Fruit fly (Drosophila melanogaster) whole organism, embryonic: ENCODE data around the gene CG5068.

ENCODE experiments used
- CG10959 ChIP-seq: fragments of 200-800 bp; sonication (Bioruptor generic); IDR thresholded peaks from 2 replicates; pipeline ENCODE4 v1.3.6; 2022; ENCODE audit warnings: missing biosample characterization, missing genetic modification characterization
- CG13123 ChIP-seq: fragments of 200-800 bp; sonication (Bioruptor generic); optimal IDR thresholded peaks from 2 replicates; lab custom pipeline; 2016; ENCODE audit warnings: missing biosample characterization, missing genetic modification characterization
- CG14965 ChIP-seq: fragments of 200-800 bp; sonication (Bioruptor generic); optimal IDR thresholded peaks from 2 replicates; lab custom pipeline; 2016; ENCODE audit warnings: missing biosample characterization, missing genetic modification characterization, borderline replicate concordance
- CG1529 ChIP-seq: fragments of 200-800 bp; sonication (Bioruptor generic); optimal IDR thresholded peaks from 3 replicates; lab custom pipeline; 2018; ENCODE audit warnings: missing biosample characterization, missing genetic modification characterization
- CG15514 ChIP-seq: fragments of 200-800 bp; sonication (Bioruptor generic); optimal IDR thresholded peaks from 3 replicates; lab custom pipeline; 2017; ENCODE audit warnings: missing biosample characterization, missing genetic modification characterization, mild to moderate bottlenecking, moderate library complexity, missing genetic modification reagents
- CG15696 ChIP-seq: fragments of 200-800 bp; sonication (Bioruptor generic); optimal IDR thresholded peaks from 2 replicates; lab custom pipeline; 2019; ENCODE audit warnings: missing biosample characterization, mild to moderate bottlenecking, missing genetic modification characterization, moderate library complexity
- CG1603 ChIP-seq: fragments of 200-800 bp; sonication (Bioruptor generic); optimal IDR thresholded peaks from 2 replicates; lab custom pipeline; 2019; ENCODE audit warnings: missing biosample characterization, mild to moderate bottlenecking, missing genetic modification characterization, moderate library complexity
- CG17186 ChIP-seq: fragments of 200-800 bp; sonication (Bioruptor generic); optimal IDR thresholded peaks from 3 replicates; lab custom pipeline; 2017; ENCODE audit warnings: missing biosample characterization, missing genetic modification reagents, missing genetic modification characterization
- CG17385 ChIP-seq: fragments of 200-800 bp; sonication (Bioruptor generic); optimal IDR thresholded peaks from 3 replicates; lab custom pipeline; 2018; ENCODE audit warnings: missing biosample characterization, mild to moderate bottlenecking, missing genetic modification characterization
- CG17612 ChIP-seq: fragments of 200-800 bp; sonication (Bioruptor generic); IDR thresholded peaks from 2 replicates; pipeline ENCODE4 v1.3.6; 2022; ENCODE audit warnings: missing biosample characterization, missing genetic modification characterization
- CG18599 ChIP-seq: fragments of 200-800 bp; sonication (Bioruptor generic); optimal IDR thresholded peaks from 3 replicates; lab custom pipeline; 2017; ENCODE audit warnings: missing biosample characterization, missing genetic modification characterization, mild to moderate bottlenecking, moderate library complexity, missing genetic modification reagents
- CG18619 ChIP-seq: fragments of 200-800 bp; sonication (Bioruptor generic); optimal IDR thresholded peaks from 3 replicates; lab custom pipeline; 2017; ENCODE audit warnings: missing biosample characterization, mild to moderate bottlenecking, missing genetic modification characterization
- CG3163 ChIP-seq: fragments of 200-800 bp; sonication (Bioruptor generic); optimal IDR thresholded peaks from 3 replicates; lab custom pipeline; 2016; ENCODE audit warnings: missing biosample characterization, missing genetic modification characterization
- CG6175 ChIP-seq: fragments of 200-800 bp; sonication (Bioruptor generic); IDR thresholded peaks from 3 replicates; pipeline ENCODE4 v1.3.6; 2022; ENCODE audit warnings: missing biosample characterization, missing genetic modification characterization
- CG6254 ChIP-seq: fragments of 200-800 bp; sonication (Bioruptor generic); optimal IDR thresholded peaks from 3 replicates; lab custom pipeline; 2017; ENCODE audit warnings: mild to moderate bottlenecking, missing biosample characterization, missing genetic modification reagents, missing genetic modification characterization
- CG6272 ChIP-seq: fragments of 200-800 bp; sonication (Bioruptor generic); IDR thresholded peaks from 2 replicates; pipeline ENCODE4 v1.3.6; 2022; ENCODE audit warnings: missing biosample characterization, missing genetic modification characterization
- CG7271 ChIP-seq: fragments of 200-800 bp; sonication (Bioruptor generic); optimal IDR thresholded peaks from 2 replicates; lab custom pipeline; 2018; ENCODE audit warnings: missing biosample characterization, mild to moderate bottlenecking, missing genetic modification characterization, moderate library complexity
- CG8281 ChIP-seq: fragments of 200-800 bp; sonication (Bioruptor generic); optimal IDR thresholded peaks from 2 replicates; lab custom pipeline; 2018; ENCODE audit warnings: missing biosample characterization, mild to moderate bottlenecking, missing genetic modification characterization, moderate library complexity
- CG8944 ChIP-seq: fragments of 200-800 bp; sonication (Bioruptor generic); optimal IDR thresholded peaks from 3 replicates; lab custom pipeline; 2016; ENCODE audit warnings: missing biosample characterization, missing genetic modification characterization
- CG9876 ChIP-seq: fragments of 200-800 bp; sonication (Bioruptor generic); optimal IDR thresholded peaks from 2 replicates; lab custom pipeline; 2016; ENCODE audit warnings: missing biosample characterization, missing genetic modification characterization
- Dp ChIP-seq: fragments of 200-800 bp; sonication (Bioruptor generic); optimal IDR thresholded peaks from 2 replicates; lab custom pipeline; 2018; ENCODE audit warnings: missing biosample characterization, mild to moderate bottlenecking, missing genetic modification characterization, moderate library complexity
- Gsc ChIP-seq: fragments of 200-800 bp; sonication (Bioruptor generic); IDR thresholded peaks from 2 replicates; pipeline ENCODE4 v1.3.6; 2022; ENCODE audit warnings: missing biosample characterization, missing genetic modification characterization
- HLH54F ChIP-seq: fragments of 200-800 bp; sonication (Bioruptor generic); optimal IDR thresholded peaks from 3 replicates; lab custom pipeline; 2016; ENCODE audit warnings: missing biosample characterization, missing genetic modification characterization
- Hand ChIP-seq: fragments of 200-800 bp; sonication (Bioruptor generic); optimal IDR thresholded peaks from 2 replicates; lab custom pipeline; 2017; ENCODE audit warnings: mild to moderate bottlenecking, missing biosample characterization, missing genetic modification reagents, missing genetic modification characterization
- MTF-1 ChIP-seq: fragments of 200-800 bp; sonication (Bioruptor generic); optimal IDR thresholded peaks from 2 replicates; lab custom pipeline; 2018; ENCODE audit warnings: missing biosample characterization, mild to moderate bottlenecking, missing genetic modification characterization, borderline replicate concordance
- Max ChIP-seq: fragments of 200-800 bp; sonication (Bioruptor generic); optimal IDR thresholded peaks from 2 replicates; lab custom pipeline; 2016; ENCODE audit warnings: missing biosample characterization, mild to moderate bottlenecking, missing genetic modification characterization
- Nf-YB ChIP-seq: fragments of 200-800 bp; sonication (Bioruptor generic); optimal IDR thresholded peaks from 3 replicates; lab custom pipeline; 2019; ENCODE audit warnings: missing biosample characterization, mild to moderate bottlenecking, missing genetic modification characterization, moderate library complexity
- Vsx1 ChIP-seq: fragments of 200-800 bp; sonication (Bioruptor generic); optimal IDR thresholded peaks from 2 replicates; lab custom pipeline; 2017; ENCODE audit warnings: missing biosample characterization, mild to moderate bottlenecking, missing genetic modification characterization, missing genetic modification reagents
- Xrp1 ChIP-seq: fragments of 200-800 bp; sonication (Bioruptor generic); IDR thresholded peaks from 2 replicates; pipeline ENCODE4 v1.3.6; 2022; ENCODE audit warnings: missing biosample characterization, missing genetic modification characterization
- bab2 ChIP-seq: fragments of 200-800 bp; sonication (Bioruptor generic); optimal IDR thresholded peaks from 2 replicates; lab custom pipeline; 2016; ENCODE audit warnings: missing biosample characterization, missing genetic modification characterization
- bbx ChIP-seq: fragments of 200-800 bp; sonication (Bioruptor generic); IDR thresholded peaks from 2 replicates; pipeline ENCODE4 v1.3.6; 2022; ENCODE audit warnings: missing biosample characterization, missing genetic modification characterization; ENCODE audit not compliant: partially characterized antibody
- cato ChIP-seq: fragments of 200-800 bp; sonication (Bioruptor generic); optimal IDR thresholded peaks from 2 replicates; lab custom pipeline; 2016; ENCODE audit warnings: missing biosample characterization, missing genetic modification characterization, borderline replicate concordance
- cg ChIP-seq: fragments of 200-800 bp; sonication (Bioruptor generic); optimal IDR thresholded peaks from 3 replicates; lab custom pipeline; 2019; ENCODE audit warnings: missing biosample characterization, mild to moderate bottlenecking, missing genetic modification characterization, moderate library complexity
- croc ChIP-seq: fragments of 200-800 bp; sonication (Bioruptor generic); conservative IDR thresholded peaks from 3 replicates; pipeline ENCODE4 v1.3.6; 2022; ENCODE audit warnings: missing biosample characterization, missing genetic modification characterization
- dimm ChIP-seq: fragments of 200-800 bp; sonication (Bioruptor generic); IDR thresholded peaks from 2 replicates; pipeline ENCODE4 v1.3.6; 2022; ENCODE audit warnings: missing biosample characterization, missing genetic modification characterization
- dm ChIP-seq: fragments of 200-800 bp; sonication (Bioruptor generic); optimal IDR thresholded peaks from 3 replicates; lab custom pipeline; 2016; ENCODE audit warnings: missing biosample characterization, missing genetic modification characterization
- ems ChIP-seq: fragments of 200-800 bp; sonication (Bioruptor generic); optimal IDR thresholded peaks from 3 replicates; lab custom pipeline; 2016; ENCODE audit warnings: missing biosample characterization, missing genetic modification characterization
- fd102C ChIP-seq: fragments of 200-800 bp; sonication (Bioruptor generic); optimal IDR thresholded peaks from 2 replicates; lab custom pipeline; 2018; ENCODE audit warnings: missing biosample characterization, mild to moderate bottlenecking, missing genetic modification characterization, moderate library complexity
- knrl ChIP-seq: fragments of 200-800 bp; sonication (Bioruptor generic); IDR thresholded peaks from 3 replicates; pipeline ENCODE4 v1.3.6; 2022; ENCODE audit warnings: missing biosample characterization, missing genetic modification characterization; ENCODE audit not compliant: partially characterized antibody
- lola ChIP-seq, 3 experiments: fragments of >200 bp in 2 of 3; fragments of 200-800 bp in 1 of 3; sonication (Bioruptor generic) in 1 of 3; optimal IDR thresholded peaks; 2 replicates each; lab custom pipeline; 2017 to 2019; ENCODE audit warnings: missing biosample characterization in 3 of 3, missing genetic modification characterization in 3 of 3, mild to moderate bottlenecking in 1 of 3, moderate library complexity in 1 of 3
- lov ChIP-seq, 2 experiments: fragments of 200-800 bp in 1 of 2; fragments of >200 bp in 1 of 2; sonication (Bioruptor generic) in 1 of 2; IDR thresholded peaks in 1 of 2; optimal IDR thresholded peaks in 1 of 2; 2 replicates in 1 of 2; 3 replicates in 1 of 2; pipeline versions ENCODE4 v1.3.6 to Lab custom; 2017 to 2022; ENCODE audit warnings: missing biosample characterization in 1 of 2, missing genetic modification characterization in 1 of 2
- org-1 ChIP-seq: fragments of 200-800 bp; sonication (Bioruptor generic); optimal IDR thresholded peaks from 2 replicates; lab custom pipeline; 2017; ENCODE audit warnings: missing biosample characterization, missing genetic modification characterization
- repo ChIP-seq: fragments of 200-800 bp; sonication (Bioruptor generic); optimal IDR thresholded peaks from 2 replicates; lab custom pipeline; 2016; ENCODE audit warnings: missing biosample characterization, missing genetic modification characterization
- rib ChIP-seq: fragments of 200-800 bp; sonication (Bioruptor generic); IDR thresholded peaks from 2 replicates; pipeline ENCODE4 v1.3.6; 2022; ENCODE audit warnings: missing biosample characterization, missing genetic modification characterization
- row ChIP-seq: fragments of 200-800 bp; sonication (Bioruptor generic); IDR thresholded peaks from 3 replicates; pipeline ENCODE4 v1.3.6; 2022; ENCODE audit warnings: missing biosample characterization, missing genetic modification characterization
- slp2 ChIP-seq: fragments of 200-800 bp; sonication (Bioruptor generic); optimal IDR thresholded peaks from 2 replicates; lab custom pipeline; 2016; ENCODE audit warnings: missing biosample characterization, missing genetic modification characterization
- sob ChIP-seq: fragments of 200-800 bp; sonication (Bioruptor generic); IDR thresholded peaks from 2 replicates; pipeline ENCODE4 v1.3.6; 2022; ENCODE audit warnings: missing biosample characterization, missing genetic modification characterization
- unpg ChIP-seq: fragments of 200-800 bp; sonication (Bioruptor generic); optimal IDR thresholded peaks from 3 replicates; lab custom pipeline; 2018; ENCODE audit warnings: missing biosample characterization, mild to moderate bottlenecking, missing genetic modification characterization, moderate library complexity

The CG5068 gene

DNA sequence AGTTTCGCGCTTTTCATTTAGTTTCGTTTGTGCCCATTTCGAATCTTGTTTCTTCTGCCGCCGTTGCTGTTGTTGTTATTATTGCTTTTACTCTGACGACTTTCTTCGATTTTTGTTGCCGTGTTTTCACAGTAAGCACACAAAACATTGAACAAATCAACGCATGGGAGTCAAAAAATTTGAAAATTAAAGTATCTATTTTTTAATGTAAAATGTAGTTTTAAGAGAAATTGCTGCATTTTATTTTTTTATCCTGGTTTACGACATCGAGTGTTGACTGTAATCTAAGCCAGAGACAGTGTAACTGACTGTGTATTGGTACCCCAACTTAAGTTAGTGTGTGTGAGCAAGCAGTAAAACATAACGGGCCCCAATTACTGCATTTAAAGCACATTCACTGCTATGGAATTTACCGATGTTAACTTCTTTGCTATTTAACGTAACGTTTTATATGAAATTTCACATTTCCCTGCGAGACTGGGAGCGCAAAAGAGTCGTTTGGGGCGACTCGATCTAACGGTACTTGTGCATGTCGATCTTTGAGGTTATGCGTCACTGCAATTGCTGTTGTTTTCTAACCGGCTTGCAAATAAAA is 9.8 kb downstream of the CG5068 start (continued):
- TF ChIP-seq dm (GFP tag; lab: Kevin White, UChicago), result peak; percentile 10
- TF ChIP-seq CG6254, result peak; percentile 61
- peak; percentile 28 for TF ChIP-seq CG18599
- peak; percentile 24 for TF ChIP-seq cato (GFP tag; lab: Kevin White, UChicago)
- TF ChIP-seq repo (GFP tag; lab: Kevin White, UChicago), result no peak
- peak; percentile 33 for TF ChIP-seq Max
- TF ChIP-seq CG15696 (tag; lab: Kevin White, UChicago), result no peak
- TF ChIP-seq CG6175 (GFP tag; lab: Robert Waterston, UW), result no peak
- TF ChIP-seq unpg, result peak; percentile 64
- no peak for TF ChIP-seq Nf-YB (GFP tag; lab: Kevin White, UChicago)
- no peak for TF ChIP-seq knrl (GFP tag; lab: Robert Waterston, UW)
- TF ChIP-seq row, result peak; percentile 79
- TF ChIP-seq Gsc, result no peak
- TF ChIP-seq bab2 (GFP tag; lab: Kevin White, UChicago), result peak; percentile 66
- peak; percentile 63; the same call in 1 of the 2 replicates for TF ChIP-seq sob (GFP tag; lab: Robert Waterston, UW)
- no peak for TF ChIP-seq rib (GFP tag; lab: Robert Waterston, UW)
- TF ChIP-seq CG1603, result peak; percentile 73
- TF ChIP-seq lola (GFP tag; optimal IDR thresholded peaks at IDR 0.05; lab: Kevin White, UChicago), result peak in 1 of 3 experiments; percentile 37
- peak; percentile 40 for TF ChIP-seq slp2 (GFP tag; lab: Kevin White, UChicago)
- TF ChIP-seq lov (optimal IDR thresholded peaks at IDR 0.05; lab: Kevin White, UChicago), result no peak
- peak; percentile 81 for TF ChIP-seq lov (GFP tag; IDR thresholded peaks at IDR 0.05; lab: Robert Waterston, UW)
- TF ChIP-seq CG7271 (tag; lab: Kevin White, UChicago), result no peak
- TF ChIP-seq bbx (GFP tag; lab: Robert Waterston, UW), result no peak
- TF ChIP-seq ems (GFP tag; lab: Kevin White, UChicago), result peak; percentile 51
- peak; percentile 23 for TF ChIP-seq CG1529 (GFP tag; lab: Kevin White, UChicago)
- peak; percentile 21 for TF ChIP-seq CG8944 (GFP tag; lab: Kevin White, UChicago)
- no peak for TF ChIP-seq CG13123 (GFP tag; lab: Kevin White, UChicago)
- TF ChIP-seq CG18619, result peak; percentile 23
- peak; percentile 77 for TF ChIP-seq Xrp1 (GFP tag; lab: Robert Waterston, UW)
- no peak for TF ChIP-seq CG17186 (GFP tag; lab: Kevin White, UChicago)
- no peak for TF ChIP-seq CG8281
- TF ChIP-seq CG15514 (GFP tag; lab: Kevin White, UChicago), result no peak
- no peak for TF ChIP-seq Dp (GFP tag; lab: Kevin White, UChicago)
- no peak for TF ChIP-seq Vsx1 (GFP tag; lab: Kevin White, UChicago)
- TF ChIP-seq Hand (GFP tag; lab: Kevin White, UChicago), result no peak
- no peak for TF ChIP-seq fd102C (GFP tag; lab: Kevin White, UChicago)
- peak; percentile 21 for TF ChIP-seq MTF-1 (GFP tag; lab: Kevin White, UChicago)
- 0 out of 2 replicates have a peak, but pooled peaks have one; percentile 42 for TF ChIP-seq CG6272 (GFP tag; lab: Robert Waterston, UW)
- TF ChIP-seq HLH54F (GFP tag; lab: Kevin White, UChicago), result peak; percentile 60
- TF ChIP-seq CG10959, result 0 out of 2 replicates have a peak, but pooled peaks have one; percentile 39
- peak; percentile 25 for TF ChIP-seq cg (GFP tag; lab: Kevin White, UChicago)
- TF ChIP-seq CG17385 (GFP tag; lab: Kevin White, UChicago), result no peak
- no peak for TF ChIP-seq CG14965 (GFP tag; lab: Kevin White, UChicago)
- TF ChIP-seq croc, result peak; percentile 58
- no peak for TF ChIP-seq CG3163 (GFP tag; lab: Kevin White, UChicago)
- TF ChIP-seq dimm, result peak; percentile 51; the same call in 1 of the 2 replicates
- peak; percentile 75 for TF ChIP-seq CG17612 (GFP tag; lab: Robert Waterston, UW)
- no peak for TF ChIP-seq org-1 (GFP tag; lab: Kevin White, UChicago)
- no peak for TF ChIP-seq CG9876 (GFP tag; lab: Kevin White, UChicago)
